Worm (Caenorhabditis elegans): Measurements from ENCODE around the gene irld-36.

DNA sequence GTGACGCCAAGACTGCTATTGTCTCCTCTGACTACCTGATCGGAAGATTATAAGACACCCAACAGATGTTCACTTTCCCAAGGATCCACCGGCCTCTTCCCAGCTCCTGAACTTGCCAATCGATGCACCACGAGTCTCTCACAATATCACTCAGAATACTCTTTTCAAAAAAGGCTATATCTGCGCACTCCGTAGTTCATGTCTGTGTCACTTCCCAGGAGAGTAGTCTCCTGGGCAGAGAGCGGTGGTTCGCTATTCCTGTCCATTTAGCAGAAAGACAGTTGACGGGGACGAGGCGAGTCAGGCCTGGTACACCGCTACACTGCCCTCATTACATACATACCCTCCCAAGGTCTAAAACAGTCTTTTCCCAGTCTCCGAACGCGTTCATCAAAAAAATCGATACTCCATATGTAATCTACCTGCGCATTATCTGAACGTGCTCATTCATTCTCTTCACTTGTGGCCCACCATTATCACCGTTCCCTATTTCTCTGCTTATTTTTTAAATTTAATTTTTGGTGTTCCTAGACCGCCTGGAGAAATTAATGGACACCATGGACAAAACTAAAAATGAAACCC lies 35.7 kb downstream of the irld-36 start, which contains the start of gene btb-6:
- no peak for TF ChIP-seq snpc-4 (tag; optimal IDR thresholded peaks at IDR 0.05)
- no peak for TF ChIP-seq ztf-11 (tag; optimal IDR thresholded peaks at IDR 0.05)
- no peak for TF ChIP-seq unc-39 (tag; optimal IDR thresholded peaks at IDR 0.05)
- no peak for TF ChIP-seq pha-4 (tag; optimal IDR thresholded peaks at IDR 0.05)
- TF ChIP-seq sptf-1 (tag; optimal IDR thresholded peaks at IDR 0.05): no peak
- no peak for TF ChIP-seq mab-5 (tag; optimal IDR thresholded peaks at IDR 0.05)
- TF ChIP-seq bed-3 (GFP tag; optimal IDR thresholded peaks at IDR 0.05): no peak
